Fruit fly (Drosophila melanogaster) whole organism, pupa: ENCODE results near the gene Elovl7.

ENCODE experiments used
- CG12605 ChIP-seq: fragments of 200-800 bp; sonication (Bioruptor generic); IDR thresholded peaks from 2 replicates; pipeline ENCODE4 v1.3.6; 2022; ENCODE audit warnings: missing biosample characterization, missing genetic modification characterization
- CG17806 ChIP-seq: fragments of 200-800 bp; sonication (Bioruptor generic); optimal IDR thresholded peaks from 2 replicates; lab custom pipeline; 2018; ENCODE audit warnings: missing biosample characterization, mild to moderate bottlenecking, missing genetic modification characterization, moderate library complexity
- CG4496 ChIP-seq: fragments of 200-800 bp; sonication (Bioruptor generic); IDR thresholded peaks from 3 replicates; pipeline ENCODE4 v1.3.6; 2022; ENCODE audit warnings: missing biosample characterization, missing genetic modification characterization
- CG8159 ChIP-seq: fragments of 200-800 bp; sonication (Bioruptor generic); optimal IDR thresholded peaks from 3 replicates; lab custom pipeline; 2018; ENCODE audit warnings: missing biosample characterization, mild to moderate bottlenecking, missing genetic modification characterization, moderate library complexity
- D1 ChIP-seq: fragments of 200-800 bp; sonication (Bioruptor generic); optimal IDR thresholded peaks from 2 replicates; lab custom pipeline; 2018; ENCODE audit warnings: missing biosample characterization, mild to moderate bottlenecking, missing genetic modification characterization, moderate library complexity
- EcR ChIP-seq: fragments of 200-800 bp; sonication (Bioruptor generic); optimal IDR thresholded peaks from 3 replicates; lab custom pipeline; 2019; ENCODE audit warnings: missing biosample characterization, missing genetic modification characterization, mild to moderate bottlenecking, moderate library complexity, missing genetic modification reagents
- Pif1B ChIP-seq: fragments of 200-800 bp; sonication (Bioruptor generic); optimal IDR thresholded peaks from 3 replicates; lab custom pipeline; 2016; ENCODE audit warnings: missing biosample characterization, missing genetic modification characterization

DNA sequence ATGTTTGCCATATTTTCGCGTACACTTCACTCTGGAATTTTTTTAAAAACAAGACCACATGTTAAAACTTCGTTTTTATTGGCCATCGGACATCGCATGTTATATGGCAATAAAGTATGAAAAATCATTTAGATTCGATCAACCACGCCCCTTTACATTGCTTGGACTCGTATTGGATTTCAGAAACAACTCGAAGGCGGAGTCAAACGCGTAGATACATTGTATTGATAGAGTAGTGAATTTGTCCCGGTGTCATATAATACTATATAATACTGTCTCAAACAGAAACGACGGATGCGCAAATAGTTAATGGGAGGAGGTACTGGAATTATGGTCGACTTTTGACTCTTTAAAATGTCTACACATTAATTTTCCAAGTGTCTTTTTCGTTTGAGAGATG lies 34.3 kb downstream of the Elovl7 start:
- TF ChIP-seq CG4496 (GFP tag; lab: Robert Waterston, UW) (no peak), CG8159 (tag; lab: Kevin White, UChicago) (no peak), CG17806 (no peak), D1 (tag; lab: Kevin White, UChicago) (no peak), Pif1B (no peak), EcR (GFP tag; lab: Kevin White, UChicago) (no peak), CG12605 (GFP tag; lab: Robert Waterston, UW) (no peak)
